Worm (Caenorhabditis elegans) whole organism, L3 larva: Measurements from ENCODE around the gene Y113G7A.12.

Experiments used
- ZK546.5 ChIP-seq: sonication (generic microtip); optimal IDR thresholded peaks from 2 replicates; lab custom pipeline; 2017; ENCODE audit warnings: missing biosample characterization, missing genetic modification characterization
- aly-2 ChIP-seq: fragments of 150-350 bp; optimal IDR thresholded peaks from 2 replicates; lab custom pipeline; 2014; ENCODE audit warnings: missing biosample characterization, missing genetic modification characterization
- ceh-28 ChIP-seq: fragments of 150-350 bp; optimal IDR thresholded peaks from 2 replicates; lab custom pipeline; 2014; ENCODE audit warnings: missing biosample characterization, missing genetic modification reagents, missing genetic modification characterization
- ceh-82 ChIP-seq: fragments of 150-350 bp; optimal IDR thresholded peaks from 2 replicates; lab custom pipeline; 2014; ENCODE audit warnings: missing biosample characterization, missing genetic modification characterization
- ceh-9 ChIP-seq: sonication (generic microtip); optimal IDR thresholded peaks from 2 replicates; lab custom pipeline; 2018; ENCODE audit warnings: missing biosample characterization, missing genetic modification characterization
- egl-27 ChIP-seq: sonication (generic microtip); optimal IDR thresholded peaks from 4 replicates; lab custom pipeline; 2017; ENCODE audit warnings: missing biosample characterization, missing genetic modification reagents, missing genetic modification characterization
- egl-5 ChIP-seq: fragments of 150-350 bp; optimal IDR thresholded peaks from 2 replicates; lab custom pipeline; 2017; ENCODE audit warnings: missing biosample characterization, missing genetic modification reagents, missing genetic modification characterization, inconsistent platforms
- elt-2 ChIP-seq: sonication (generic microtip); optimal IDR thresholded peaks from 2 replicates; lab custom pipeline; 2016; ENCODE audit warnings: missing genetic modification reagents, mild to moderate bottlenecking, missing genetic modification characterization, missing compliant biosample characterization
- eor-1 ChIP-seq, 2 experiments: fragments of 150-350 bp; optimal IDR thresholded peaks; 2 replicates each; lab custom pipeline; 2014 to 2018; ENCODE audit warnings: missing biosample characterization in 2 of 2, missing genetic modification characterization in 2 of 2
- fkh-10 ChIP-seq: sonication (generic microtip); optimal IDR thresholded peaks from 2 replicates; lab custom pipeline; 2017; ENCODE audit warnings: missing biosample characterization, missing genetic modification reagents, missing genetic modification characterization
- fos-1 ChIP-seq: fragments of 150-350 bp; optimal IDR thresholded peaks from 2 replicates; lab custom pipeline; 2014; ENCODE audit warnings: missing biosample characterization, missing genetic modification characterization
- hmg-11 ChIP-seq: sonication (generic microtip); optimal IDR thresholded peaks from 2 replicates; lab custom pipeline; 2016; ENCODE audit warnings: missing genetic modification characterization, missing compliant biosample characterization
- lin-39 ChIP-seq: fragments of 150-350 bp; optimal IDR thresholded peaks from 2 replicates; lab custom pipeline; 2018; ENCODE audit warnings: missing biosample characterization, missing genetic modification reagents, missing genetic modification characterization
- lsy-12 ChIP-seq: sonication (generic microtip); optimal IDR thresholded peaks from 2 replicates; lab custom pipeline; 2016; ENCODE audit warnings: mild to moderate bottlenecking, missing genetic modification characterization, missing compliant biosample characterization
- mdl-1 ChIP-seq: fragments of 150-350 bp; optimal IDR thresholded peaks from 2 replicates; lab custom pipeline; 2014; ENCODE audit warnings: missing biosample characterization, missing genetic modification characterization
- nhr-11 ChIP-seq: fragments of 150-350 bp; optimal IDR thresholded peaks from 2 replicates; lab custom pipeline; 2014; ENCODE audit warnings: missing biosample characterization, missing genetic modification characterization
- nhr-12 ChIP-seq: fragments of 150-350 bp; optimal IDR thresholded peaks from 2 replicates; lab custom pipeline; 2014; ENCODE audit warnings: missing biosample characterization, missing genetic modification characterization
- nhr-23 ChIP-seq: fragments of 150-350 bp; optimal IDR thresholded peaks from 2 replicates; lab custom pipeline; 2014; ENCODE audit warnings: missing biosample characterization, missing genetic modification reagents, missing genetic modification characterization
- nhr-237 ChIP-seq: fragments of 150-350 bp; optimal IDR thresholded peaks from 2 replicates; lab custom pipeline; 2014; ENCODE audit warnings: missing biosample characterization, missing genetic modification characterization
- nhr-25 ChIP-seq: sonication (generic microtip); optimal IDR thresholded peaks from 2 replicates; lab custom pipeline; 2017; ENCODE audit warnings: missing biosample characterization, missing genetic modification characterization
- nhr-28 ChIP-seq: fragments of 150-350 bp; optimal IDR thresholded peaks from 2 replicates; lab custom pipeline; 2014; ENCODE audit warnings: missing biosample characterization, missing genetic modification characterization
- nhr-43 ChIP-seq: sonication (generic microtip); optimal IDR thresholded peaks from 2 replicates; lab custom pipeline; 2016; ENCODE audit warnings: mild to moderate bottlenecking, missing genetic modification characterization, missing compliant biosample characterization; ENCODE audit not compliant: poor library complexity, severe bottlenecking
- nhr-67 ChIP-seq: fragments of 150-350 bp; optimal IDR thresholded peaks from 2 replicates; lab custom pipeline; 2014; ENCODE audit warnings: missing biosample characterization, missing genetic modification characterization
- nhr-77 ChIP-seq: fragments of 150-350 bp; optimal IDR thresholded peaks from 2 replicates; lab custom pipeline; 2014; ENCODE audit warnings: missing biosample characterization, missing genetic modification characterization
- pha-4 ChIP-seq: fragments of 150-350 bp; optimal IDR thresholded peaks from 2 replicates; lab custom pipeline; 2014; ENCODE audit warnings: missing biosample characterization, missing genetic modification reagents, missing genetic modification characterization
- pqm-1 ChIP-seq: fragments of 150-350 bp; optimal IDR thresholded peaks from 2 replicates; lab custom pipeline; 2017; ENCODE audit warnings: missing biosample characterization, missing genetic modification characterization, inconsistent platforms
- skn-1 ChIP-seq: fragments of 150-350 bp; optimal IDR thresholded peaks from 2 replicates; lab custom pipeline; 2014; ENCODE audit warnings: missing biosample characterization, missing genetic modification characterization
- snpc-4 ChIP-seq: fragments of 150-350 bp; optimal IDR thresholded peaks from 2 replicates; lab custom pipeline; 2014; ENCODE audit warnings: missing biosample characterization, missing genetic modification characterization
- tbx-2 ChIP-seq: sonication (generic microtip); optimal IDR thresholded peaks from 2 replicates; lab custom pipeline; 2016; ENCODE audit warnings: mild to moderate bottlenecking, missing genetic modification characterization, missing compliant biosample characterization
- unc-39 ChIP-seq: sonication (generic microtip); optimal IDR thresholded peaks from 4 replicates; lab custom pipeline; 2017; ENCODE audit warnings: missing biosample characterization, missing genetic modification characterization
- unc-62 ChIP-seq: fragments of 150-350 bp; sonication (generic microtip); optimal IDR thresholded peaks from 4 replicates; lab custom pipeline; 2014; ENCODE audit warnings: missing biosample characterization, missing genetic modification reagents, missing genetic modification characterization
- ztf-11 ChIP-seq: fragments of 150-350 bp; optimal IDR thresholded peaks from 2 replicates; lab custom pipeline; 2014; ENCODE audit warnings: missing biosample characterization, missing genetic modification characterization
- ztf-4 ChIP-seq: fragments of 150-350 bp; optimal IDR thresholded peaks from 2 replicates; lab custom pipeline; 2014; ENCODE audit warnings: missing biosample characterization, missing genetic modification characterization

The Y113G7A.12 gene

ce11 chrV:20182311-20182710 is 39.9 kb downstream of the Y113G7A.12 start:
- TF ChIP-seq ztf-11 (tag; lab: Kevin White, UChicago) (no peak), hmg-11 (tag; lab: Kevin White, UChicago) (no peak), skn-1 (tag; lab: Kevin White, UChicago) (no peak), mdl-1 (tag; lab: Kevin White, UChicago) (no peak), nhr-67 (tag; lab: Kevin White, UChicago) (no peak)

- TF ChIP-seq fos-1 (tag; lab: Kevin White, UChicago) (no peak), nhr-237 (tag; lab: Kevin White, UChicago) (no peak), egl-27 (no peak), ztf-4 (tag; lab: Kevin White, UChicago) (no peak), egl-5 (no peak), unc-39 (tag; lab: Kevin White, UChicago) (no peak), nhr-23 (tag; lab: Kevin White, UChicago) (no peak), fkh-10 (GFP tag; lab: Kevin White, UChicago) (no peak), elt-2 (no peak), hmg-11 (tag; lab: Kevin White, UChicago) (no peak), nhr-11 (tag; lab: Kevin White, UChicago) (no peak), pqm-1 (tag; lab: Kevin White, UChicago) (no peak), skn-1 (tag; lab: Kevin White, UChicago) (no peak), nhr-28 (tag; lab: Kevin White, UChicago) (no peak), nhr-77 (tag; lab: Kevin White, UChicago) (no peak), aly-2 (no peak), tbx-2 (tag; lab: Kevin White, UChicago) (no peak), lsy-12 (tag; lab: Kevin White, UChicago) (no peak), snpc-4 (tag; lab: Kevin White, UChicago) (no peak)
These were observed 44.2 kb downstream of the Y113G7A.12 start, which contains the start of gene srz-16 for ce11 chrV:20186579-20186978. TSS of gene srz-16 (minus strand) at chrV:20186679.

- TF ChIP-seq eor-1 (tag; optimal IDR thresholded peaks at IDR 0.05; lab: Kevin White, UChicago) (no peak), nhr-12 (tag; lab: Kevin White, UChicago) (no peak), unc-62 (no peak), fkh-10 (GFP tag; lab: Kevin White, UChicago) (no peak), ceh-82 (tag; lab: Kevin White, UChicago) (no peak), ceh-9 (no peak), ZK546.5 (tag; lab: Kevin White, UChicago) (no peak), ceh-28 (no peak), skn-1 (tag; lab: Kevin White, UChicago) (no peak), lin-39 (tag; lab: Kevin White, UChicago) (no peak), nhr-43 (tag; lab: Kevin White, UChicago) (no peak)
These were observed 46.4 kb downstream of the Y113G7A.12 start, which contains the start of gene fbxa-116 for ce11 chrV:20188790-20189189. TSS of gene fbxa-116 (minus strand) at chrV:20188890.

- TF ChIP-seq skn-1 (tag; lab: Kevin White, UChicago), result peak; percentile 72
- no peak for TF ChIP-seq nhr-25 (tag; lab: Kevin White, UChicago)
- TF ChIP-seq, all 47 proteins: peak for 1
These were observed 49.9 kb downstream of the Y113G7A.12 start, which contains the start of the genes fbxa-115 and Y113G7B.27 for ce11 chrV:20192102-20192880. TSS of gene fbxa-115 (minus strand) at chrV:20192152. TSS of gene Y113G7B.27 (plus strand) at chrV:20192830.

- TF ChIP-seq pqm-1 (tag; lab: Kevin White, UChicago) (no peak), nhr-11 (tag; lab: Kevin White, UChicago) (peak; percentile 21), pha-4 (tag; lab: Kevin White, UChicago) (no peak)
These were observed 53.2 kb downstream of the Y113G7A.12 start, which contains the start of the genes srh-217 and Y113G7B.28 for ce11 chrV:20195451-20196036. TSS of gene srh-217 (minus strand) at chrV:20195551. TSS of gene Y113G7B.28 (plus strand) at chrV:20195986.
